Fruit fly (Drosophila melanogaster): ENCODE results near the gene IntS11.

The IntS11 gene

dm6 chr3R:29725577-29726240 is 19.4 kb upstream of the IntS11 start, which contains the start of gene Kul (continued):
- no peak for TF ChIP-seq lab (GFP tag; optimal IDR thresholded peaks at IDR 0.05)
- TF ChIP-seq bsh (GFP tag; optimal IDR thresholded peaks at IDR 0.05), result peak; percentile 7 to 40
- TF ChIP-seq cato (GFP tag; optimal IDR thresholded peaks at IDR 0.05; ENCODE audit: borderline replicate concordance), result no peak
- peak; percentile 36 for TF ChIP-seq CG30403 (GFP tag; optimal IDR thresholded peaks at IDR 0.05)
- no peak for TF ChIP-seq CG12942 (GFP tag; optimal IDR thresholded peaks at IDR 0.05)
- no peak for TF ChIP-seq kni (GFP tag; optimal IDR thresholded peaks at IDR 0.05)
- no peak for TF ChIP-seq Trl (optimal IDR thresholded peaks at IDR 0.05)
- no peak for TF ChIP-seq Trl (GFP tag; optimal IDR thresholded peaks at IDR 0.05)
- TF ChIP-seq CG16813 (GFP tag; IDR thresholded peaks at IDR 0.05; ENCODE audit: partially characterized antibody), result peak; percentile 50; the same call in 2 of the 3 replicates
- no peak for TF ChIP-seq vfl (GFP tag; optimal IDR thresholded peaks at IDR 0.05)
- TF ChIP-seq sisA (GFP tag; IDR thresholded peaks at IDR 0.05), result no peak
- TF ChIP-seq CG12071 (GFP tag; optimal IDR thresholded peaks at IDR 0.05), result no peak
- peak; percentile 40 for TF ChIP-seq CG32532 (GFP tag; IDR thresholded peaks at IDR 0.05)
- TF ChIP-seq CG9932 (GFP tag; IDR thresholded peaks at IDR 0.05), result peak; percentile 29; the same call in 1 of the 2 replicates
- TF ChIP-seq jumu (GFP tag; optimal IDR thresholded peaks at IDR 0.05), result peak; percentile 56
- no peak for TF ChIP-seq CG16863 (GFP tag; optimal IDR thresholded peaks at IDR 0.05)
- 0 out of 2 replicates have a peak, but pooled peaks have one; percentile 36 for TF ChIP-seq amos (GFP tag; IDR thresholded peaks at IDR 0.05; ENCODE audit: partially characterized antibody)
- TF ChIP-seq CG32772 (GFP tag; IDR thresholded peaks at IDR 0.05), result peak; percentile 72
- peak; percentile 77 for TF ChIP-seq CG9797 (GFP tag; optimal IDR thresholded peaks at IDR 0.05)
- TF ChIP-seq sob (GFP tag; IDR thresholded peaks at IDR 0.05), result peak; percentile 44
- no peak for TF ChIP-seq CG18476 (GFP tag; optimal IDR thresholded peaks at IDR 0.05)
- TF ChIP-seq vnd (GFP tag; IDR thresholded peaks at IDR 0.05; ENCODE audit: partially characterized antibody), result 0 out of 3 replicates have a peak, but pooled peaks have one; percentile 13
- TF ChIP-seq CG10209 (GFP tag; optimal IDR thresholded peaks at IDR 0.05), result no peak
- no peak for TF ChIP-seq nerfin-1 (tag; optimal IDR thresholded peaks at IDR 0.05)
- no peak for TF ChIP-seq Gsc (GFP tag; IDR thresholded peaks at IDR 0.05)
- no peak for TF ChIP-seq B-H1 (GFP tag; IDR thresholded peaks at IDR 0.05)
- no peak for TF ChIP-seq odd (GFP tag; optimal IDR thresholded peaks at IDR 0.05)
- no peak for TF ChIP-seq CG1529 (GFP tag; optimal IDR thresholded peaks at IDR 0.05)
- no peak for TF ChIP-seq CG2129 (GFP tag; IDR thresholded peaks at IDR 0.05; ENCODE audit: partially characterized antibody)
- TF ChIP-seq ci (GFP tag; IDR thresholded peaks at IDR 0.05), result 0 out of 3 replicates have a peak, but pooled peaks have one; percentile 18
- peak; percentile 1 for TF ChIP-seq Chrac-16 (GFP tag; optimal IDR thresholded peaks at IDR 0.05)
- TF ChIP-seq CG3847 (GFP tag; IDR thresholded peaks at IDR 0.05), result peak; percentile 43
- TF ChIP-seq bowl (GFP tag; IDR thresholded peaks at IDR 0.05), result no peak
- TF ChIP-seq CG9817 (tag; optimal IDR thresholded peaks at IDR 0.05), result no peak
- TF ChIP-seq CG10321 (GFP tag; IDR thresholded peaks at IDR 0.05), result 0 out of 2 replicates have a peak, but pooled peaks have one; percentile 16
- TF ChIP-seq CHES-1-like (GFP tag; optimal IDR thresholded peaks at IDR 0.05), result peak; percentile 54
- no peak for TF ChIP-seq CG13624 (GFP tag; optimal IDR thresholded peaks at IDR 0.05)
- peak; percentile 87 for TF ChIP-seq gfzf (GFP tag; optimal IDR thresholded peaks at IDR 0.05)
- TF ChIP-seq CG11093 (GFP tag; IDR thresholded peaks at IDR 0.05), result no peak
- no peak for TF ChIP-seq D19A (tag; optimal IDR thresholded peaks at IDR 0.05)

- TF ChIP-seq odd (GFP tag; optimal IDR thresholded peaks at IDR 0.05) (no peak), Sox100B (GFP tag; optimal IDR thresholded peaks at IDR 0.05) (no peak), al (GFP tag; IDR thresholded peaks at IDR 0.05) (no peak), D19A (tag; optimal IDR thresholded peaks at IDR 0.05) (no peak), BtbVII (GFP tag; optimal IDR thresholded peaks at IDR 0.05) (no peak), CG9727 (GFP tag; optimal IDR thresholded peaks at IDR 0.05) (no peak), cg (GFP tag; optimal IDR thresholded peaks at IDR 0.05) (peak; percentile 67), CG3281 (GFP tag; optimal IDR thresholded peaks at IDR 0.05) (no peak), CG30431 (GFP tag; optimal IDR thresholded peaks at IDR 0.05) (no peak), pfk (GFP tag; optimal IDR thresholded peaks at IDR 0.05) (no peak), Nf-YB (GFP tag; optimal IDR thresholded peaks at IDR 0.05) (peak; percentile 76), CG6254 (GFP tag; optimal IDR thresholded peaks at IDR 0.05) (no peak), CG11398 (GFP tag; optimal IDR thresholded peaks at IDR 0.05) (no peak), tio (GFP tag; optimal IDR thresholded peaks at IDR 0.05) (no peak)
Measured at dm6 chr3R:29726277-29726676, 18.9 kb upstream of the IntS11 start.

Measured in whole organism, embryonic.